Comparison of ENCODE assay signal across 1 fruit fly cellular context in the genomic region with DNA sequence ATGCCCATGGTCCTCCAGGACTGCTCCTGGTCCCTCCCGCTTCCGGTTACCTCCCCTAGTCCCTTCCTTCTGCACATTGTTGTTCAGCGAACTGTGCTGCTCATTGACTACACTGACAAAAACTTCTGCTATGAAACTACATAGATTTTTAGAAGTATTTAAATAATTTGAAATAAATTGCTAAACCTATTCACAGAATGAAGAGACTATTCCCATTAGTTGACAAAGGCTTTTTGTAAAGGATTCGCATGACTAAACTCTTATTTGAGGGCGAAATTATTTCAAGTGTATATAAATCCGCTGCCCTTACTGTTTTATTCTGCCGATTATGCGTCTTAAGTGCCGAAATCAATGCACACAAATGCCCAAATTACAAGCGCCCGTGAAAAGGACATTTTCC.
TF ChIP-seq lines count a peak whose summit lies in the region.

No protein-coding gene starts in this region.

TF ChIP-seq in whole organism, embryonic, 481 proteins besides CTCF, POLR2A, EP300 and RAD21 (continued from another document and continues in another):
- peak; percentile 43; the same call in 1 of the 2 replicates for TF ChIP-seq sisA (GFP tag; IDR thresholded peaks at IDR 0.05; lab: Robert Waterston, UW)
- TF ChIP-seq Lhr (GFP tag; optimal IDR thresholded peaks at IDR 0.05; lab: Kevin White, UChicago) = peak; percentile 9
- TF ChIP-seq CG14965 (GFP tag; optimal IDR thresholded peaks at IDR 0.05; lab: Kevin White, UChicago; ENCODE audit: borderline replicate concordance) = no peak
- TF ChIP-seq stc (GFP tag; IDR thresholded peaks at IDR 0.05; lab: Robert Waterston, UW) = no peak
- peak; percentile 69 for TF ChIP-seq ara (GFP tag; IDR thresholded peaks at IDR 0.05; lab: Robert Waterston, UW)
- TF ChIP-seq CG17829 (tag; optimal IDR thresholded peaks at IDR 0.05; lab: Kevin White, UChicago) = peak; percentile 74
- peak; percentile 33 for TF ChIP-seq Jarid2 (GFP tag; optimal IDR thresholded peaks at IDR 0.05; lab: Kevin White, UChicago)
- no peak for TF ChIP-seq peb (GFP tag; IDR thresholded peaks at IDR 0.05; lab: Robert Waterston, UW)
- peak; percentile 79 for TF ChIP-seq CG10959 (GFP tag; IDR thresholded peaks at IDR 0.05; lab: Robert Waterston, UW)
- peak; percentile 37; the same call in 1 of the 2 replicates for TF ChIP-seq ssp (GFP tag; IDR thresholded peaks at IDR 0.05; lab: Robert Waterston, UW)
- no peak for TF ChIP-seq CG32767 (GFP tag; IDR thresholded peaks at IDR 0.05; lab: Robert Waterston, UW)
- no peak for TF ChIP-seq Side (GFP tag; optimal IDR thresholded peaks at IDR 0.05; lab: Kevin White, UChicago)
- no peak for TF ChIP-seq CG11093 (GFP tag; IDR thresholded peaks at IDR 0.05; lab: Robert Waterston, UW)
- TF ChIP-seq croc (GFP tag; conservative IDR thresholded peaks at IDR 0.05; lab: Robert Waterston, UW) = no peak
- no peak for TF ChIP-seq CG11560 (tag; IDR thresholded peaks at IDR 0.05; lab: Robert Waterston, UW)
- TF ChIP-seq CG15601 (tag; optimal IDR thresholded peaks at IDR 0.05; lab: Kevin White, UChicago) = peak; percentile 62
- no peak for TF ChIP-seq CG18619 (GFP tag; optimal IDR thresholded peaks at IDR 0.05; lab: Kevin White, UChicago)
- no peak for TF ChIP-seq CG9817 (tag; optimal IDR thresholded peaks at IDR 0.05; lab: Kevin White, UChicago)
- no peak for TF ChIP-seq vfl (GFP tag; optimal IDR thresholded peaks at IDR 0.05; lab: Kevin White, UChicago)
- peak; percentile 67 for TF ChIP-seq zfh1 (GFP tag; IDR thresholded peaks at IDR 0.05; lab: Robert Waterston, UW)
- no peak for TF ChIP-seq dm (GFP tag; optimal IDR thresholded peaks at IDR 0.05; lab: Kevin White, UChicago)
- peak; percentile 61 for TF ChIP-seq unpg (GFP tag; optimal IDR thresholded peaks at IDR 0.05; lab: Kevin White, UChicago)
- TF ChIP-seq Hand (GFP tag; optimal IDR thresholded peaks at IDR 0.05; lab: Kevin White, UChicago) = no peak
- TF ChIP-seq Dip2 (GFP tag; IDR thresholded peaks at IDR 0.05; lab: Robert Waterston, UW) = no peak
- no peak for TF ChIP-seq danr (GFP tag; IDR thresholded peaks at IDR 0.05; lab: Robert Waterston, UW)
- no peak for TF ChIP-seq CG9876 (GFP tag; optimal IDR thresholded peaks at IDR 0.05; lab: Kevin White, UChicago)
- peak; percentile 49 for TF ChIP-seq CG4424 (GFP tag; optimal IDR thresholded peaks at IDR 0.05; lab: Kevin White, UChicago)
- no peak for TF ChIP-seq toy (GFP tag; IDR thresholded peaks at IDR 0.05; lab: Robert Waterston, UW)
- TF ChIP-seq lmd (GFP tag; IDR thresholded peaks at IDR 0.05; lab: Robert Waterston, UW) = peak; percentile 41; the same call in 1 of the 2 replicates
- no peak for TF ChIP-seq CG2120 (GFP tag; optimal IDR thresholded peaks at IDR 0.05; lab: Kevin White, UChicago)
- peak; percentile 44 for TF ChIP-seq pros (GFP tag; optimal IDR thresholded peaks at IDR 0.05; lab: Kevin White, UChicago)
- TF ChIP-seq CG17568 (GFP tag; optimal IDR thresholded peaks at IDR 0.05; lab: Kevin White, UChicago) = peak; percentile 21
- TF ChIP-seq Hr39 (optimal IDR thresholded peaks at IDR 0.05; lab: Kevin White, UChicago) = no peak
- TF ChIP-seq pan (optimal IDR thresholded peaks at IDR 0.05; lab: Kevin White, UChicago) = no peak
- no peak for TF ChIP-seq pan (GFP tag; optimal IDR thresholded peaks at IDR 0.05 in 1 of 2, IDR thresholded peaks at IDR 0.05 in 1 of 2)
- TF ChIP-seq Optix (GFP tag; IDR thresholded peaks at IDR 0.05; lab: Robert Waterston, UW) = no peak
- TF ChIP-seq Kr (GFP tag; optimal IDR thresholded peaks at IDR 0.05; lab: Kevin White, UChicago) = no peak
- TF ChIP-seq CG3281 (GFP tag; optimal IDR thresholded peaks at IDR 0.05; lab: Kevin White, UChicago) = no peak
- peak; percentile 49 for TF ChIP-seq gcm (GFP tag; optimal IDR thresholded peaks at IDR 0.05; lab: Kevin White, UChicago)
- no peak for TF ChIP-seq fu2 (GFP tag; optimal IDR thresholded peaks at IDR 0.05; lab: Kevin White, UChicago)
- no peak for TF ChIP-seq sug (tag; optimal IDR thresholded peaks at IDR 0.05; lab: Kevin White, UChicago)
- no peak for TF ChIP-seq slp2 (GFP tag; optimal IDR thresholded peaks at IDR 0.05; lab: Kevin White, UChicago)
- no peak for TF ChIP-seq CG7786 (GFP tag; optimal IDR thresholded peaks at IDR 0.05; lab: Kevin White, UChicago)
- TF ChIP-seq Mad (GFP tag; optimal IDR thresholded peaks at IDR 0.05; lab: Kevin White, UChicago) = no peak
- TF ChIP-seq cad (GFP tag; optimal IDR thresholded peaks at IDR 0.05; lab: Kevin White, UChicago) = no peak
- TF ChIP-seq Hr51 (GFP tag; optimal IDR thresholded peaks at IDR 0.05; lab: Kevin White, UChicago) = peak; percentile 4 to 34
- TF ChIP-seq Rx (GFP tag; IDR thresholded peaks at IDR 0.05; lab: Robert Waterston, UW) = peak; percentile 35; the same call in 1 of the 2 replicates
- TF ChIP-seq ERR (GFP tag; optimal IDR thresholded peaks at IDR 0.05; lab: Kevin White, UChicago) = no peak
- TF ChIP-seq Nf-YB (GFP tag; optimal IDR thresholded peaks at IDR 0.05; lab: Kevin White, UChicago) = peak; percentile 34
- no peak for TF ChIP-seq ase (GFP tag; IDR thresholded peaks at IDR 0.05; lab: Robert Waterston, UW)
- TF ChIP-seq crol (GFP tag; IDR thresholded peaks at IDR 0.05; lab: Robert Waterston, UW) = no peak
- no peak for TF ChIP-seq Eip74EF (GFP tag; optimal IDR thresholded peaks at IDR 0.05; lab: Kevin White, UChicago)
- TF ChIP-seq Meics (GFP tag; optimal IDR thresholded peaks at IDR 0.05; lab: Kevin White, UChicago) = no peak
- TF ChIP-seq dimm (GFP tag; IDR thresholded peaks at IDR 0.05; lab: Robert Waterston, UW) = no peak
- TF ChIP-seq tgo (GFP tag; IDR thresholded peaks at IDR 0.05; lab: Robert Waterston, UW) = no peak; the same call in 2 of the 3 replicates
- no peak for TF ChIP-seq Nf-YC (tag; optimal IDR thresholded peaks at IDR 0.05; lab: Kevin White, UChicago)
- no peak for TF ChIP-seq Nf-YA (GFP tag; IDR thresholded peaks at IDR 0.05; lab: Robert Waterston, UW)
- TF ChIP-seq abd-A (tag; optimal IDR thresholded peaks at IDR 0.05; lab: Kevin White, UChicago) = no peak
- no peak for TF ChIP-seq Ada2b (GFP tag; IDR thresholded peaks at IDR 0.05; lab: Robert Waterston, UW)
- peak; percentile 52 for TF ChIP-seq CG17328 (GFP tag; IDR thresholded peaks at IDR 0.05; lab: Robert Waterston, UW)
- no peak for TF ChIP-seq MBD-R2 (GFP tag; IDR thresholded peaks at IDR 0.05; lab: Robert Waterston, UW)
- TF ChIP-seq CG4360 (GFP tag; IDR thresholded peaks at IDR 0.05; lab: Robert Waterston, UW) = no peak
- peak; percentile 21 for TF ChIP-seq Camta (GFP tag; optimal IDR thresholded peaks at IDR 0.05; lab: Kevin White, UChicago)
- TF ChIP-seq CG3838 (GFP tag; optimal IDR thresholded peaks at IDR 0.05; lab: Kevin White, UChicago) = no peak
- no peak for TF ChIP-seq Hmr (GFP tag; optimal IDR thresholded peaks at IDR 0.05; lab: Kevin White, UChicago)
- TF ChIP-seq CG13775 (GFP tag; optimal IDR thresholded peaks at IDR 0.05; lab: Kevin White, UChicago) = peak; percentile 43
- peak; percentile 52 for TF ChIP-seq dmrt99B (tag; optimal IDR thresholded peaks at IDR 0.05; lab: Kevin White, UChicago)
- TF ChIP-seq CG12769 (tag; optimal IDR thresholded peaks at IDR 0.05; lab: Kevin White, UChicago) = no peak
- TF ChIP-seq CG13624 (GFP tag; optimal IDR thresholded peaks at IDR 0.05; lab: Kevin White, UChicago) = no peak
- peak; percentile 22 for TF ChIP-seq CG18599 (GFP tag; optimal IDR thresholded peaks at IDR 0.05; lab: Kevin White, UChicago)
- TF ChIP-seq Abd-B (GFP tag; optimal IDR thresholded peaks at IDR 0.05; lab: Kevin White, UChicago) = no peak
- TF ChIP-seq CG18476 (GFP tag; optimal IDR thresholded peaks at IDR 0.05; lab: Kevin White, UChicago) = peak; percentile 44
- TF ChIP-seq Bteb2 (GFP tag; optimal IDR thresholded peaks at IDR 0.05; lab: Kevin White, UChicago) = no peak
- no peak for TF ChIP-seq z (GFP tag; IDR thresholded peaks at IDR 0.05; lab: Robert Waterston, UW)
- TF ChIP-seq nerfin-2 (GFP tag; IDR thresholded peaks at IDR 0.05; lab: Robert Waterston, UW; ENCODE audit: partially characterized antibody) = no peak
- no peak for TF ChIP-seq ems (GFP tag; optimal IDR thresholded peaks at IDR 0.05; lab: Kevin White, UChicago)
- no peak for TF ChIP-seq tx (GFP tag; optimal IDR thresholded peaks at IDR 0.05; lab: Kevin White, UChicago)
- no peak for TF ChIP-seq Dp (GFP tag; optimal IDR thresholded peaks at IDR 0.05; lab: Kevin White, UChicago)
- peak; percentile 46 for TF ChIP-seq Elba2 (GFP tag; optimal IDR thresholded peaks at IDR 0.05; lab: Kevin White, UChicago)
- no peak for TF ChIP-seq mld (GFP tag; IDR thresholded peaks at IDR 0.05; lab: Robert Waterston, UW; ENCODE audit: partially characterized antibody)
- TF ChIP-seq Doc3 (GFP tag; IDR thresholded peaks at IDR 0.05; lab: Robert Waterston, UW; ENCODE audit: partially characterized antibody) = no peak
- no peak for TF ChIP-seq rib (GFP tag; IDR thresholded peaks at IDR 0.05; lab: Robert Waterston, UW)
- no peak for TF ChIP-seq BtbVII (GFP tag; optimal IDR thresholded peaks at IDR 0.05; lab: Kevin White, UChicago)
- no peak for TF ChIP-seq CG4617 (GFP tag; optimal IDR thresholded peaks at IDR 0.05; lab: Kevin White, UChicago; ENCODE audit: borderline replicate concordance)
- TF ChIP-seq CG7987 (GFP tag; optimal IDR thresholded peaks at IDR 0.05; lab: Kevin White, UChicago) = no peak
- TF ChIP-seq CG7839 (tag; optimal IDR thresholded peaks at IDR 0.05; lab: Kevin White, UChicago) = peak; percentile 63
- no peak for TF ChIP-seq B-H1 (GFP tag; IDR thresholded peaks at IDR 0.05; lab: Robert Waterston, UW)
- no peak for TF ChIP-seq CG12391 (tag; optimal IDR thresholded peaks at IDR 0.05; lab: Kevin White, UChicago)
- TF ChIP-seq ato (GFP tag; IDR thresholded peaks at IDR 0.05; lab: Robert Waterston, UW; ENCODE audit: partially characterized antibody) = no peak
- peak; percentile 8 for TF ChIP-seq CG8281 (tag; optimal IDR thresholded peaks at IDR 0.05; lab: Kevin White, UChicago)
- no peak for TF ChIP-seq Scr (GFP tag; IDR thresholded peaks at IDR 0.05; lab: Robert Waterston, UW; ENCODE audit: partially characterized antibody)
- no peak for TF ChIP-seq kay (GFP tag; optimal IDR thresholded peaks at IDR 0.05; lab: Kevin White, UChicago)
- TF ChIP-seq CG6854 (GFP tag; optimal IDR thresholded peaks at IDR 0.05; lab: Kevin White, UChicago) = no peak
- TF ChIP-seq sqz (GFP tag; optimal IDR thresholded peaks at IDR 0.05; lab: Kevin White, UChicago) = no peak
- TF ChIP-seq knrl (GFP tag; IDR thresholded peaks at IDR 0.05; lab: Robert Waterston, UW; ENCODE audit: partially characterized antibody) = no peak
- 0 out of 3 replicates have a peak, but pooled peaks have one; percentile 31 for TF ChIP-seq ci (GFP tag; IDR thresholded peaks at IDR 0.05; lab: Robert Waterston, UW)
- no peak for TF ChIP-seq CG10147 (GFP tag; optimal IDR thresholded peaks at IDR 0.05; lab: Kevin White, UChicago)
- TF ChIP-seq CG17612 (GFP tag; IDR thresholded peaks at IDR 0.05; lab: Robert Waterston, UW) = no peak
- TF ChIP-seq ac (GFP tag; optimal IDR thresholded peaks at IDR 0.05; lab: Kevin White, UChicago) = peak; percentile 54
- peak; percentile 73 for TF ChIP-seq CG5245 (GFP tag; optimal IDR thresholded peaks at IDR 0.05; lab: Kevin White, UChicago)
- peak; percentile 59 for TF ChIP-seq row (GFP tag; IDR thresholded peaks at IDR 0.05; lab: Robert Waterston, UW)
- TF ChIP-seq lab (GFP tag; optimal IDR thresholded peaks at IDR 0.05; lab: Kevin White, UChicago) = no peak
- no peak for TF ChIP-seq CG5180 (GFP tag; optimal IDR thresholded peaks at IDR 0.05; lab: Kevin White, UChicago)
- TF ChIP-seq CG3065 (GFP tag; optimal IDR thresholded peaks at IDR 0.05; lab: Kevin White, UChicago) = no peak
- TF ChIP-seq MTF-1 (GFP tag; optimal IDR thresholded peaks at IDR 0.05; lab: Kevin White, UChicago; ENCODE audit: borderline replicate concordance) = no peak
- TF ChIP-seq D (optimal IDR thresholded peaks at IDR 0.05; lab: Kevin White, UChicago) = no peak
- TF ChIP-seq D (GFP tag; optimal IDR thresholded peaks at IDR 0.05; lab: Kevin White, UChicago) = peak; percentile 71
- TF ChIP-seq CG7357 (GFP tag; IDR thresholded peaks at IDR 0.05; lab: Robert Waterston, UW) = no peak
- no peak for TF ChIP-seq HmgZ (tag; optimal IDR thresholded peaks at IDR 0.05; lab: Kevin White, UChicago)
- peak; percentile 54 for TF ChIP-seq CG1233 (GFP tag; optimal IDR thresholded peaks at IDR 0.05; lab: Kevin White, UChicago)
- TF ChIP-seq CG15514 (GFP tag; optimal IDR thresholded peaks at IDR 0.05; lab: Kevin White, UChicago) = no peak
- TF ChIP-seq Vsx1 (GFP tag; optimal IDR thresholded peaks at IDR 0.05; lab: Kevin White, UChicago) = no peak
- TF ChIP-seq CG1832 (GFP tag; optimal IDR thresholded peaks at IDR 0.05; lab: Kevin White, UChicago) = no peak
- peak; percentile 15 for TF ChIP-seq CG8944 (GFP tag; optimal IDR thresholded peaks at IDR 0.05; lab: Kevin White, UChicago)
- peak; percentile 30; the same call in 1 of the 2 replicates for TF ChIP-seq CG1024 (GFP tag; IDR thresholded peaks at IDR 0.05; lab: Robert Waterston, UW)
- no peak for TF ChIP-seq yki (optimal IDR thresholded peaks at IDR 0.05; lab: Kevin White, UChicago)
- TF ChIP-seq CG34376 (GFP tag; optimal IDR thresholded peaks at IDR 0.05; lab: Kevin White, UChicago) = no peak
- TF ChIP-seq CG9797 (GFP tag; optimal IDR thresholded peaks at IDR 0.05; lab: Kevin White, UChicago) = no peak
- TF ChIP-seq H2.0 (GFP tag; IDR thresholded peaks at IDR 0.05; lab: Robert Waterston, UW) = peak; percentile 38; the same call in 1 of the 2 replicates
- TF ChIP-seq Bgb (GFP tag; IDR thresholded peaks at IDR 0.05; lab: Robert Waterston, UW; ENCODE audit: partially characterized antibody) = no peak
- no peak for TF ChIP-seq NfI (GFP tag; optimal IDR thresholded peaks at IDR 0.05; lab: Kevin White, UChicago)
- no peak for TF ChIP-seq lov (optimal IDR thresholded peaks at IDR 0.05; lab: Kevin White, UChicago)
- 0 out of 3 replicates have a peak, but pooled peaks have one; percentile 54 for TF ChIP-seq lov (GFP tag; IDR thresholded peaks at IDR 0.05; lab: Robert Waterston, UW)
- no peak for TF ChIP-seq ewg (GFP tag; optimal IDR thresholded peaks at IDR 0.05; lab: Kevin White, UChicago)
- no peak for TF ChIP-seq klu (GFP tag; IDR thresholded peaks at IDR 0.05; lab: Robert Waterston, UW)
- TF ChIP-seq NK7.1 (GFP tag; optimal IDR thresholded peaks at IDR 0.05; lab: Kevin White, UChicago) = no peak
- peak; percentile 23 for TF ChIP-seq PHDP (tag; optimal IDR thresholded peaks at IDR 0.05; lab: Kevin White, UChicago)
- TF ChIP-seq Usf (GFP tag; optimal IDR thresholded peaks at IDR 0.05; lab: Kevin White, UChicago) = no peak
- TF ChIP-seq sna (GFP tag; IDR thresholded peaks at IDR 0.05; lab: Robert Waterston, UW; ENCODE audit: partially characterized antibody) = no peak
- TF ChIP-seq CG4730 (GFP tag; IDR thresholded peaks at IDR 0.05; lab: Robert Waterston, UW) = no peak
